Worm (Caenorhabditis elegans): ENCODE data around the gene mltn-12.

mltn-12 gene

ce11 chrIV:9034340-9034739 is 41.5 kb downstream of the mltn-12 start, which contains the start of gene C53D6.10:
C53D6.10 (minus strand) TSS chrIV:9034440.
- no peak for TF ChIP-seq rec-8 (tag; optimal IDR thresholded peaks at IDR 0.05)
- no peak for TF ChIP-seq sdz-38 (tag; optimal IDR thresholded peaks at IDR 0.05)
- TF ChIP-seq cebp-2 (GFP tag; IDR thresholded peaks at IDR 0.05), result no peak
- no peak for TF ChIP-seq ztf-3 (GFP tag; optimal IDR thresholded peaks at IDR 0.05)
- TF ChIP-seq let-607 (tag; optimal IDR thresholded peaks at IDR 0.05), result no peak
- TF ChIP-seq ztf-22 (GFP tag; optimal IDR thresholded peaks at IDR 0.05), result no peak
- TF ChIP-seq him-1 (tag; optimal IDR thresholded peaks at IDR 0.05), result no peak
- TF ChIP-seq F33H1.4 (GFP tag; IDR thresholded peaks at IDR 0.05), result no peak
- no peak for TF ChIP-seq snpc-1.1 (tag; optimal IDR thresholded peaks at IDR 0.05; ENCODE audit: insufficient read depth)
- no peak for TF ChIP-seq tbx-9 (tag; optimal IDR thresholded peaks at IDR 0.05; ENCODE audit: borderline replicate concordance)

- TF ChIP-seq F55B11.4 (tag; optimal IDR thresholded peaks at IDR 0.05; ENCODE audit: borderline replicate concordance, insufficient read depth), result no peak
- no peak for TF ChIP-seq mcd-1 (GFP tag; IDR thresholded peaks at IDR 0.05)
- no peak for TF ChIP-seq nfya-1 (tag; optimal IDR thresholded peaks at IDR 0.05; ENCODE audit: borderline replicate concordance, insufficient read depth)
- no peak for TF ChIP-seq let-607 (tag; optimal IDR thresholded peaks at IDR 0.05)
- TF ChIP-seq athp-1 (tag; optimal IDR thresholded peaks at IDR 0.05), result no peak
These were observed 44.2 kb downstream of the mltn-12 start, which contains the start of gene C53D6.7 for ce11 chrIV:9037063-9037462. C53D6.7 (minus strand) TSS chrIV:9037163.

DNA sequence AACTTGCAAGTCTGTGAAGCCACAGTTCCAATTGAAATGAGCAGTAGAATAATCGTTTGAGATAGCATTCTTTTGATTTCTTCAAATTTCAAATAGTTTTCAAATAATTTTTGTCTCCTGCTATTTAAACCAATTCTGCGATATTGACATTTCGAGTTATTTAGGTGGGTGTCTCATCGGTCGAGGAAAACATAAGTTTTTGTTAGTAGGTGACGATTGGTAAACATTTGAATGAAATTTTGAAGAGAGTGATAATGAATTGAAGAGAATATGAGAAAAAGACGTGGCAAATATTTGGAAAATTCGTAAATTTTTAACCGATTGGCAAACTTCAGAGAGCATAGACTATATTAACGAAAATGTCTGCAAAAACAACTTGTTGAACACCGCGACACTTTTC is 47.5 kb downstream of the mltn-12 start, which contains the start of gene Y73F4A.3:
Gene Y73F4A.3 (minus strand): TSS at position 101 of the 400 bp plus-strand sequence.
- TF ChIP-seq mxl-1 (tag; optimal IDR thresholded peaks at IDR 0.05) (no peak), zfh-2 (GFP tag; conservative IDR thresholded peaks at IDR 0.05) (no peak), B0035.1 (tag; optimal IDR thresholded peaks at IDR 0.05) (no peak), lin-40 (tag; optimal IDR thresholded peaks at IDR 0.05) (no peak), unc-130 (GFP tag; optimal IDR thresholded peaks at IDR 0.05) (no peak), hlh-12 (tag; optimal IDR thresholded peaks at IDR 0.05) (no peak), nhr-27 (tag; optimal IDR thresholded peaks at IDR 0.05) (no peak), lin-35 (GFP tag; optimal IDR thresholded peaks at IDR 0.05) (no peak), ceh-40 (GFP tag; IDR thresholded peaks at IDR 0.05) (no peak)

DNA sequence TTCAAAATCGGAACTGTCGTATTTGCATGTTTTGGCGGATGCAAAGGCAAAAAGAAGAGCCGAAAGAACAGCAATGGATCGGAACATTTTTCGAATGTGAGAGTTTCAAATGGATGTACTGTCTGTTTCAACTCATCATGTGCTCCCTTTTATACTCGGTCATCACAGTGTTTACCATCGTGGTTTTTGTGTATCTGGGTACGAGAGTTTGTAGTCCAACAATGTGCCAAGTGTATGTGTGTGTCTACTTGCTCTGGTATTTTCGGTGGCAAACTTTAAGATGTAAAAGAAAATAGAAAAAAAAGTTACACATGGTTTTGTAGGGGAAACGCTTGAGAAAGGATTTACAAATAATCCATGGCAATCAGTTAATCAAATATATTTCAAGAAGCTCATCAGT is 50.3 kb downstream of the mltn-12 start, which contains the start of gene Y73F4A.2:
Gene Y73F4A.2 (minus strand): TSS at position 124 of the 400 bp plus-strand sequence.
- TF ChIP-seq hsf-1 (GFP tag; IDR thresholded peaks at IDR 0.05), result no peak
- TF ChIP-seq attf-3 (GFP tag; conservative IDR thresholded peaks at IDR 0.05), result no peak
- TF ChIP-seq dpl-1 (GFP tag; optimal IDR thresholded peaks at IDR 0.05), result no peak
- no peak for TF ChIP-seq madf-10 (tag; optimal IDR thresholded peaks at IDR 0.05)
- TF ChIP-seq nfya-1 (tag; optimal IDR thresholded peaks at IDR 0.05; ENCODE audit: borderline replicate concordance, insufficient read depth), result no peak
- TF ChIP-seq let-607 (tag; optimal IDR thresholded peaks at IDR 0.05), result no peak
- no peak for TF ChIP-seq Y53G8AR.9 (GFP tag; conservative IDR thresholded peaks at IDR 0.05)
- TF ChIP-seq fkh-3 (tag; optimal IDR thresholded peaks at IDR 0.05), result no peak
- TF ChIP-seq ztf-6 (GFP tag; IDR thresholded peaks at IDR 0.05), result no peak
- TF ChIP-seq tlf-1 (GFP tag; optimal IDR thresholded peaks at IDR 0.05), result no peak
- TF ChIP-seq lin-26 (GFP tag; IDR thresholded peaks at IDR 0.05), result no peak
- no peak for TF ChIP-seq efl-1 (GFP tag; optimal IDR thresholded peaks at IDR 0.05)
- TF ChIP-seq ztf-18 (tag; optimal IDR thresholded peaks at IDR 0.05), result no peak
- no peak for TF ChIP-seq mcd-1 (GFP tag; IDR thresholded peaks at IDR 0.05)
- no peak for TF ChIP-seq let-526 (GFP tag; IDR thresholded peaks at IDR 0.05)
- TF ChIP-seq F37B4.10 (GFP tag; IDR thresholded peaks at IDR 0.05), result no peak
- TF ChIP-seq egl-18 (GFP tag; IDR thresholded peaks at IDR 0.05), result no peak

Measured in whole organism, young adult.